Worm (Caenorhabditis elegans) whole organism, early embryonic: ENCODE data around the gene lim-8.

Experiments
- aly-1 ChIP-seq: sonication (generic microtip); optimal IDR thresholded peaks from 2 replicates; lab custom pipeline; 2016; ENCODE audit warnings: missing genetic modification characterization, missing compliant biosample characterization
- ceh-13 ChIP-seq: fragments of 200-800 bp; sonication (Bioruptor generic); optimal IDR thresholded peaks from 2 replicates; lab custom pipeline; 2018; ENCODE audit warnings: mild to moderate bottlenecking, missing genetic modification characterization, missing compliant biosample characterization

DNA sequence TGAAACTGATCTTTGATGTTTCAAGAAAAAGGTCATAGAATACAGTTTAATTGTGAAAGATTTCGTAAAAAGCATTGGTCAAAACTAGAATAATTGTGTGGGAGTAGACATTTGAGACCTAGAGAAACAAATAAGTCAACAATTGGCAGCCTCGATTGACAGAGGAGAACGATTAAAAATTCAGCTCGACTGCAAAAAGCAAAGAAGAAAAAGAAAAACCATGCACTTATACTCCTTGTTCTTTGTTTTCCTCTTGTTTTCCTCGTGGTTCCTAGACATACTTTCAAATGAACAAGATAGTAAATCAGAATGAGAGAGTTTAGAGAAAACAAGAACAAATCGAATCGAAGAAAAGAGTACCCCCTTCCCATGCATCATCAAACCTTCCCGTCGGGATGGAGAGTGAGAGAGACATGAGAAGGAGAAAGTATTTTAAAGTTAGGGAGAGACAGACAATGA, 54.8 kb downstream of the lim-8 start:
- TF ChIP-seq ceh-13 (GFP tag; lab: Kevin White, UChicago) (no peak), aly-1 (tag; lab: Kevin White, UChicago) (no peak)
